Worm (Caenorhabditis elegans): ENCODE data around the gene sna-1.

sna-1 gene

ce11 chrV:6683282-6683681 is 27.2 kb downstream of the sna-1 start:
- TF ChIP-seq med-1 (GFP tag; optimal IDR thresholded peaks at IDR 0.05; ENCODE audit: insufficient read depth) (no peak), ref-1 (GFP tag; conservative IDR thresholded peaks at IDR 0.05) (no peak), ztf-29 (GFP tag; IDR thresholded peaks at IDR 0.05) (no peak), T22C8.4 (GFP tag; IDR thresholded peaks at IDR 0.05) (no peak), cog-1 (tag; optimal IDR thresholded peaks at IDR 0.05) (no peak), flt-1 (GFP tag; IDR thresholded peaks at IDR 0.05) (no peak), tab-1 (GFP tag; IDR thresholded peaks at IDR 0.05) (no peak), ztf-23 (GFP tag; IDR thresholded peaks at IDR 0.05) (no peak), klf-2 (GFP tag; conservative IDR thresholded peaks at IDR 0.05) (no peak)

- TF ChIP-seq T22C8.4 (GFP tag; IDR thresholded peaks at IDR 0.05): no peak
- no peak for TF ChIP-seq tab-1 (GFP tag; IDR thresholded peaks at IDR 0.05)
- TF ChIP-seq ztf-23 (GFP tag; IDR thresholded peaks at IDR 0.05): no peak
Observed at ce11 chrV:6681501-6681900, 29.0 kb downstream of the sna-1 start, which contains the start of gene egl-46. TSS of gene egl-46 (minus strand) at chrV:6681573.

- TF ChIP-seq tab-1 (GFP tag; IDR thresholded peaks at IDR 0.05): no peak
- TF ChIP-seq ztf-23 (GFP tag; IDR thresholded peaks at IDR 0.05): no peak
- no peak for TF ChIP-seq klf-2 (GFP tag; conservative IDR thresholded peaks at IDR 0.05)
- TF ChIP-seq ztf-29 (GFP tag; IDR thresholded peaks at IDR 0.05): no peak
- TF ChIP-seq med-1 (GFP tag; optimal IDR thresholded peaks at IDR 0.05; ENCODE audit: insufficient read depth): no peak
- no peak for TF ChIP-seq ref-1 (GFP tag; conservative IDR thresholded peaks at IDR 0.05)
- no peak for TF ChIP-seq T22C8.4 (GFP tag; IDR thresholded peaks at IDR 0.05)
- no peak for TF ChIP-seq cog-1 (tag; optimal IDR thresholded peaks at IDR 0.05)
- TF ChIP-seq flt-1 (GFP tag; IDR thresholded peaks at IDR 0.05): no peak
Observed at ce11 chrV:6676158-6676849, 34.2 kb downstream of the sna-1 start, which contains the start of gene cest-34. TSS of gene cest-34 (plus strand) at chrV:6676799.

DNA sequence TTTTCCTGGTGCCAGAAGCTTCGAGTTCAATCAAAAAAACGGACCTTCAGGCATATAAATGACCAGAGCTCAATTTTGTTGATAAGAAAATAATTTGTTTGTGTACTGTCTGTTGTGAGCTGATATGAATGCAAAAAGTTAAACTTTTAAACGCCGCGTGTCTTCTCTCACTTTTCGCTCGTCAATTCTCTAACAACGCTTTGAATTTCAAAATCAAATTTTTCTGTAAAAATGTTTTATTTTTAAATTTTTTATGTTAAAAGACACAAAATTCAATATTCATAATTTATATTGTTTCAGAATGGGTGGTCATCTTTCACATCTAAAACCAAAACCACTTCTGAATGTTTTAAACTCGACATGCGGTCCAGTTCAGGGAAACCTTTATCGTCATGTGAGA is 36.5 kb downstream of the sna-1 start, which contains the start of gene cest-31:
Gene cest-31, plus strand, starts transcription at position 301 of the 400 bp plus-strand sequence.
- TF ChIP-seq tab-1 (GFP tag; IDR thresholded peaks at IDR 0.05): no peak
- TF ChIP-seq klf-2 (GFP tag; conservative IDR thresholded peaks at IDR 0.05): no peak
- TF ChIP-seq T22C8.4 (GFP tag; IDR thresholded peaks at IDR 0.05): no peak

DNA sequence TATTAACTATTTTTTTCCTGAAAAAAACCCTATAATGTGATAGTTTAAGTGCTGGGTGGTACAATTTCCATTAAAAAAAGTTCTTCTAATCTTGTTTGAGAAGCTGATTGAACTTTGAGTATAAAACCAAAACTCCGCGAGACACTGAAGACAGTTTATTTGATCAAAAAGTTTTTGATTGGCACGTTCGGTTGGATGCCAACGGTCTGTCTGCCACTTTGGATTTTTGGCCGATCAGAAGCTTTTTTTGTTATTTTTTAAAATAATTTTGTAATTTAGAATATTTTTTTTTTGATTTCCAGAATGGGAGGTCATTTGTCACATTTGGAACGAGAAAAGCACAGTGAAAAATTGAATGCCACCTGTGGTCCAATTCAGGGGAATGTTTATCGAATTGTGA is 41.0 kb downstream of the sna-1 start, which contains the start of gene cest-28:
Gene cest-28, plus strand, starts transcription at position 301 of the 400 bp plus-strand sequence.
- TF ChIP-seq cog-1 (tag; optimal IDR thresholded peaks at IDR 0.05) (no peak), klf-2 (GFP tag; conservative IDR thresholded peaks at IDR 0.05) (no peak), T22C8.4 (GFP tag; IDR thresholded peaks at IDR 0.05) (no peak), ztf-29 (GFP tag; IDR thresholded peaks at IDR 0.05) (no peak), flt-1 (GFP tag; IDR thresholded peaks at IDR 0.05) (no peak)

DNA sequence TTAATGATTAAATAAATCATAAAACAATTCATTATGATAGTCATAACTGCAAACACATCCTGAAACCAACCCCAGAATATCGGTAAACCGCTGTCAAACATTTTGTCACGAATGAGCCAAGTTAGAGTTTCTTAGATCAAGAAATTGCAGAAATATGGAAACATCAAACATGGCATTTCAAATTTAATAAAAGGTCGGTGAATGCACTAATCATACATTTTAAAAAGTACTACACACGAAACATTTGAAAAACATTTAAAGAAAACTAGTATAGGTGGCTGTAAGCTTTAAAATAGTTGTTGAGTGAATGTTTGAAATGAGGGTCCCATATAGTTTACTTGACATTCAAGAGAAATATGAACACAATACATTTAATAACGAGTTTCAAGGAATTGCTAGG is 41.7 kb downstream of the sna-1 start, which contains the start of gene str-180:
Gene str-180, minus strand, starts transcription at position 101 of the 400 bp plus-strand sequence.
- TF ChIP-seq cog-1 (tag; optimal IDR thresholded peaks at IDR 0.05) (no peak), ztf-23 (GFP tag; IDR thresholded peaks at IDR 0.05) (no peak), klf-2 (GFP tag; conservative IDR thresholded peaks at IDR 0.05) (no peak), ref-1 (GFP tag; conservative IDR thresholded peaks at IDR 0.05) (no peak), ztf-29 (GFP tag; IDR thresholded peaks at IDR 0.05) (no peak), flt-1 (GFP tag; IDR thresholded peaks at IDR 0.05) (no peak), med-1 (GFP tag; optimal IDR thresholded peaks at IDR 0.05; ENCODE audit: insufficient read depth) (no peak), tab-1 (GFP tag; IDR thresholded peaks at IDR 0.05) (no peak), T22C8.4 (GFP tag; IDR thresholded peaks at IDR 0.05) (no peak)

- TF ChIP-seq T22C8.4 (GFP tag; IDR thresholded peaks at IDR 0.05) (no peak), tab-1 (GFP tag; IDR thresholded peaks at IDR 0.05) (no peak), ref-1 (GFP tag; conservative IDR thresholded peaks at IDR 0.05) (no peak), cog-1 (tag; optimal IDR thresholded peaks at IDR 0.05) (no peak), ztf-23 (GFP tag; IDR thresholded peaks at IDR 0.05) (no peak), ztf-29 (GFP tag; IDR thresholded peaks at IDR 0.05) (no peak), klf-2 (GFP tag; conservative IDR thresholded peaks at IDR 0.05) (no peak), flt-1 (GFP tag; IDR thresholded peaks at IDR 0.05) (no peak), med-1 (GFP tag; optimal IDR thresholded peaks at IDR 0.05; ENCODE audit: insufficient read depth) (no peak)
Observed at ce11 chrV:6666557-6666956, 43.9 kb downstream of the sna-1 start.

DNA sequence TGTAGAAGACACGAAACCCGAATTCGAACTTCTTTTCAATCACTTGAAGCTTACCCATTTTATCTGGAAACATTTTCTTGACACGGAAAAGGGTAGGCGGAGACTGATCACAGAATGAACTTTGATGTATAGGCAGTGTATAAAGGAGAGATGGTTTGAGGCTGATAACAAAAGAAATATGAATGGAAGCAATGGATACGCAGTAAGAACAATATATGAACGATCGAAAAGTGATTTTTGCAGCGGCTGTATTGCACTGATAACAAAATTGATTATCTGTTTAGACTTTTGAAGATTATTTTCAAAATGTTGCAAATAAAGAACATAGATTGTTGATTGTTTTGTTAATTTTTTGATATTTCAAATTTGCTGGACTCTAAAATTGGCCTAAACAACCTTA is 44.7 kb downstream of the sna-1 start, which contains the start of gene pmp-5:
Gene pmp-5, minus strand, starts transcription at position 63 of the 400 bp plus-strand sequence.
- no peak for TF ChIP-seq ref-1 (GFP tag; conservative IDR thresholded peaks at IDR 0.05)
- TF ChIP-seq ztf-23 (GFP tag; IDR thresholded peaks at IDR 0.05): no peak
- TF ChIP-seq ztf-29 (GFP tag; IDR thresholded peaks at IDR 0.05): no peak
- TF ChIP-seq tab-1 (GFP tag; IDR thresholded peaks at IDR 0.05): no peak

DNA sequence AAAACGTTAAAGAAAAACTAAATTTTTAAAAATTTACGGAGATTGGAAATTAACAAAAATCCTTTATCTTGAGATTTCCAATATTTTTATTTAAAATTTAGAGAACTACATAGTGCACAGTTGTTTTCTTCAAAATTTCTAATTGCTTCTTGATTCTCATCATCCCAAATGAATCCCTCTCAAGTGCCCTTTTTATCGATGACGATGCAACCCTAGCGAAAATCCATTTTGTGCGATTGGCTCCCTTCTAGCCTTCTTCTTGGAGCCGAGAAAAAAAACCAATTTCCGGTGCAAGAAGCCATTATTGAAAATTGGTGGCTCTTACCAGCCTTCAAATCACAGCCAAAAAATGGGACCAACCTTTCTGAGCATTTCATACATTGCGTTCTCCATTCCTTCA is 48.0 kb downstream of the sna-1 start:
- TF ChIP-seq tab-1 (GFP tag; IDR thresholded peaks at IDR 0.05) (no peak), ztf-29 (GFP tag; IDR thresholded peaks at IDR 0.05) (no peak), ref-1 (GFP tag; conservative IDR thresholded peaks at IDR 0.05) (no peak), klf-2 (GFP tag; conservative IDR thresholded peaks at IDR 0.05) (no peak), T22C8.4 (GFP tag; IDR thresholded peaks at IDR 0.05) (no peak)

DNA sequence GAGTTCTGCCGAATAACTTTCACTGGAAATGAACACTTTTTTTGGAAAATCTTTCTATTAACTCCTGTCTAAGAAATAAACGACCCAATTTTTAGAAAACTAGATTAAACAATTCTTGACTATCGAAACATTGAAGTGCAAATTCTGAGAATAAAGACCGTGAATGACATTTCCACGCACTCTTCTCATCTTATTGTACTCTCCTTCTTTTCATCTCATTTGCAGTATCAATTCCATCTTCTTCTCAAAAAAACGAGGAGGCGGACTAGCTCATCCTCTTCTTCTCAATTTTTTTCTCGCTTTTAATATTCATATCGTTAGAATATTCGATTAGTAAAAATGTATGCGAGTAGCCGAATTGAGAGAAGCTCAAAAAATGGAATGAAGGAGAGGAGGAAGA is 48.8 kb downstream of the sna-1 start:
- TF ChIP-seq tab-1 (GFP tag; IDR thresholded peaks at IDR 0.05) (no peak), med-1 (GFP tag; optimal IDR thresholded peaks at IDR 0.05; ENCODE audit: insufficient read depth) (no peak), ztf-23 (GFP tag; IDR thresholded peaks at IDR 0.05) (no peak), klf-2 (GFP tag; conservative IDR thresholded peaks at IDR 0.05) (no peak), ztf-29 (GFP tag; IDR thresholded peaks at IDR 0.05) (no peak), T22C8.4 (GFP tag; IDR thresholded peaks at IDR 0.05) (no peak), ref-1 (GFP tag; conservative IDR thresholded peaks at IDR 0.05) (no peak), cog-1 (tag; optimal IDR thresholded peaks at IDR 0.05) (no peak), flt-1 (GFP tag; IDR thresholded peaks at IDR 0.05) (no peak)

Measured in whole organism, midembryonic.